Worm (Caenorhabditis elegans) whole organism, L1 larva: ENCODE data around the gene C40H1.9.

Experiments
- ama-1 ChIP-seq: fragments of 150-350 bp; optimal IDR thresholded peaks from 2 replicates; lab custom pipeline; 2014
- ces-1 ChIP-seq: fragments of 150-350 bp; optimal IDR thresholded peaks from 2 replicates; lab custom pipeline; 2014; ENCODE audit warnings: missing biosample characterization, missing genetic modification reagents, missing genetic modification characterization
- fos-1 ChIP-seq: fragments of 150-350 bp; optimal IDR thresholded peaks from 2 replicates; lab custom pipeline; 2014; ENCODE audit warnings: missing biosample characterization, missing genetic modification characterization
- lsy-2 ChIP-seq, 2 experiments: fragments of 150-350 bp; optimal IDR thresholded peaks; 2 replicates each; lab custom pipeline; 2014; ENCODE audit warnings: missing biosample characterization in 2 of 2, missing genetic modification characterization in 2 of 2
- nhr-11 ChIP-seq: fragments of 150-350 bp; optimal IDR thresholded peaks from 2 replicates; lab custom pipeline; 2014; ENCODE audit warnings: missing biosample characterization, missing genetic modification characterization
- nhr-77 ChIP-seq: fragments of 150-350 bp; optimal IDR thresholded peaks from 2 replicates; lab custom pipeline; 2014; ENCODE audit warnings: missing biosample characterization, missing genetic modification characterization
- unc-62 ChIP-seq: fragments of 150-350 bp; optimal IDR thresholded peaks from 2 replicates; lab custom pipeline; 2014; ENCODE audit warnings: missing biosample characterization, missing genetic modification reagents, missing genetic modification characterization

ce11 chrIII:9353814-9354213 is 34.1 kb downstream of the C40H1.9 start:
- TF ChIP-seq unc-62 (no peak), ces-1 (GFP tag; lab: Kevin White, UChicago) (no peak), ama-1 (no peak), nhr-77 (tag; lab: Kevin White, UChicago) (no peak), fos-1 (tag; lab: Kevin White, UChicago) (no peak), lsy-2 (tag; optimal IDR thresholded peaks at IDR 0.05; lab: Kevin White, UChicago) (no peak), nhr-11 (tag; lab: Kevin White, UChicago) (no peak)
